Fruit fly (Drosophila melanogaster) whole organism, adult: ENCODE measurements around the gene CG10089.
A peak's percentile ranks its signal among the peaks of the same experiment; 100 is the strongest.

Source experiments
- CG11617 ChIP-seq: fragments of 200-800 bp; sonication (Bioruptor generic); optimal IDR thresholded peaks from 2 replicates; lab custom pipeline; 2017; ENCODE audit warnings: mild to moderate bottlenecking, missing biosample characterization, missing genetic modification reagents, missing genetic modification characterization
- CG12768 ChIP-seq: fragments of 200-800 bp; sonication (Bioruptor generic); optimal IDR thresholded peaks from 2 replicates; lab custom pipeline; 2017; ENCODE audit warnings: missing biosample characterization, missing genetic modification characterization, mild to moderate bottlenecking, moderate library complexity, missing genetic modification reagents
- CG14711 ChIP-seq: fragments of 200-800 bp; sonication (Bioruptor generic); optimal IDR thresholded peaks from 2 replicates; lab custom pipeline; 2018; ENCODE audit warnings: missing biosample characterization, mild to moderate bottlenecking, missing genetic modification characterization, moderate library complexity
- CG1620 ChIP-seq: fragments of 200-800 bp; sonication (Bioruptor generic); optimal IDR thresholded peaks from 2 replicates; lab custom pipeline; 2016; ENCODE audit warnings: missing biosample characterization, missing genetic modification characterization
- CG33017 ChIP-seq: fragments of 200-800 bp; sonication (Bioruptor generic); optimal IDR thresholded peaks from 2 replicates; lab custom pipeline; 2018; ENCODE audit warnings: missing biosample characterization, mild to moderate bottlenecking, missing genetic modification characterization, moderate library complexity
- CG5204 ChIP-seq: fragments of 200-800 bp; sonication (Bioruptor generic); optimal IDR thresholded peaks from 2 replicates; lab custom pipeline; 2016; ENCODE audit warnings: missing biosample characterization, missing genetic modification characterization
- CG7045 ChIP-seq: fragments of 200-800 bp; sonication (Bioruptor generic); optimal IDR thresholded peaks from 2 replicates; lab custom pipeline; 2017; ENCODE audit warnings: missing biosample characterization, mild to moderate bottlenecking, missing genetic modification characterization
- CG7101 ChIP-seq: fragments of 200-800 bp; sonication (Bioruptor generic); optimal IDR thresholded peaks from 2 replicates; lab custom pipeline; 2018; ENCODE audit warnings: missing biosample characterization, mild to moderate bottlenecking, missing genetic modification characterization, moderate library complexity
- Clk ChIP-seq: fragments of 200-800 bp; sonication (Bioruptor generic); optimal IDR thresholded peaks from 2 replicates; lab custom pipeline; 2017; ENCODE audit warnings: missing biosample characterization, missing genetic modification characterization
- Crg-1 ChIP-seq: fragments of 200-800 bp; sonication (Bioruptor generic); optimal IDR thresholded peaks from 2 replicates; lab custom pipeline; 2016; ENCODE audit warnings: missing biosample characterization, missing genetic modification characterization
- Hr96 ChIP-seq: fragments of 200-800 bp; sonication (Bioruptor generic); optimal IDR thresholded peaks from 2 replicates; lab custom pipeline; 2016; ENCODE audit warnings: missing biosample characterization, missing genetic modification characterization
- Mnt ChIP-seq: fragments of 200-800 bp; sonication (Bioruptor generic); optimal IDR thresholded peaks from 2 replicates; lab custom pipeline; 2016; ENCODE audit warnings: missing biosample characterization, mild to moderate bottlenecking, missing genetic modification characterization
- bab1 ChIP-seq: fragments of 200-800 bp; sonication (Bioruptor generic); optimal IDR thresholded peaks from 3 replicates; lab custom pipeline; 2019; ENCODE audit warnings: missing biosample characterization, mild to moderate bottlenecking, missing genetic modification characterization, moderate library complexity
- cic ChIP-seq: fragments of 200-800 bp; sonication (Bioruptor generic); optimal IDR thresholded peaks from 2 replicates; lab custom pipeline; 2017; ENCODE audit warnings: missing biosample characterization, mild to moderate bottlenecking, missing genetic modification characterization, moderate library complexity
- cnc ChIP-seq, 2 experiments: fragments of >200 bp; optimal IDR thresholded peaks; 2 replicates each; lab custom pipeline; 2017
- kay ChIP-seq: fragments of 200-800 bp; sonication (Bioruptor generic); peaks from one replicate; lab custom pipeline; 2016; ENCODE audit warnings: missing biosample characterization, missing genetic modification characterization, borderline replicate concordance
- ovo ChIP-seq: fragments of 200-800 bp; sonication (Bioruptor generic); optimal IDR thresholded peaks from 2 replicates; lab custom pipeline; 2016; ENCODE audit warnings: missing biosample characterization, missing genetic modification characterization
- pad ChIP-seq: fragments of 200-800 bp; sonication (Bioruptor generic); optimal IDR thresholded peaks from 3 replicates; lab custom pipeline; 2017; ENCODE audit warnings: missing biosample characterization, missing genetic modification characterization, mild to moderate bottlenecking, moderate library complexity, missing genetic modification reagents
- tj ChIP-seq: fragments of 200-800 bp; sonication (Bioruptor generic); optimal IDR thresholded peaks from 3 replicates; lab custom pipeline; 2017; ENCODE audit warnings: missing biosample characterization, mild to moderate bottlenecking, missing genetic modification characterization, moderate library complexity
- toe ChIP-seq: fragments of 200-800 bp; sonication (Bioruptor generic); optimal IDR thresholded peaks from 2 replicates; lab custom pipeline; 2016; ENCODE audit warnings: missing biosample characterization, missing genetic modification characterization

The CG10089 gene

DNA sequence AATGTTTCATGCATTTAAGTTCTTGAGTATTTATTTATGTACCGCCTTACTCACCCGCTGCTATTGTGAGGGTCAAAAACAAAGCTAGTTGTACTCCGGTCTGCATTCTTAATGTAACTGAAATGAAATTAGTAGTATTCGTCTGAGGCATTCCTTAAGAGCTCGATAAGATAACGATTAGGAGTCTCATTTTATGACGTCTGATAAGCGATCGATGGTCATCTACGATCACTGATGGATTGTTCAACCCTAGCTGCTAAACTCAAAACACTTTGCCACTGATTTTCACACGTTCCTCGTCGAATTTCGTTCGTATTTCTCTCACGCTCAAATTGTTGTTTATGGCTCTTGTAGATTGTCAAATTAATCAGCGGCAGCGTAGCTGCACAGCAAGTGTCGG is 17.5 kb downstream of the CG10089 start, which contains the start of gene CG10116:
Gene CG10116, minus strand, starts transcription at position 106 of the 400 bp plus-strand sequence.
- TF ChIP-seq cic (GFP tag; lab: Kevin White, UChicago) (peak; percentile 90), ovo (no peak)

DNA sequence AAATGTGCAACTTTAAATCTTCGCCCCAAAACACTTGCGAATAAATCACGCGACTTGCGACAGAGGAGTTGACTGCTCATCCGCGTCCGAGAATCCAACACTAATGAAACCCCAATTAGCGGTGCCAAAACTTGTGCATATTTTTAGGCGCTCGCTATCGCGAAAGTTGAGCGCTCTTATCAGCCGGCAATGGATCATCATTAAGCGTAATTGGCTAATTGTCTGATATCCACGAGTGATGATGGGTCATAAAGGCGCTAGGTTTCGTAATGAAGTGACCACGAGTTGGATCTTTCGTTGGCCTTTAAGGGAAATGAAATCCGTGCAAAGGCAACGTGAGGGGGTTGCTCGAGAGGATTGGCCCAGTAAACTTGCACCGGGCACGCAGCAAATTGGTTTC is 19.8 kb downstream of the CG10089 start:
- TF ChIP-seq CG7045 (GFP tag; lab: Kevin White, UChicago) (peak; percentile 5), CG33017 (tag; lab: Kevin White, UChicago) (peak; percentile 0), bab1 (GFP tag; lab: Kevin White, UChicago) (no peak)

DNA sequence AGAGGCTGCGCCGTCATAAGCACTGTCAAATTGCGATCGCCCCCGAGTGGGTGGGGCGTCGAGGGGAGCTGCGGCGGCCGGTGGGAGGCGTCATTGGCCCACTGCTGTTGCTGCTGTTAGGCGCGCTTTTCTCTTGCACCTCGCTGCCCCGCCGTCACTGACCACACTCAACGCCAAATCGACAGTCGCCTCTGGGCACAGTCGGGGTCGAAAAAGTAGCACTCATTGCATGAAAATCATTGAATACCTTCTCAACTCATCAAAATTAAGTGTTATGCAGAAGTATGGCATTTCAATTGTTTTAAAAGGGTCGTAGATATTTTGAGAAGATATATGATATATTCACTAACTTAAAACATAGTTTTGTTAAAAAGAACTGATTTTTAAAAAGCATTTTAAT is 22.3 kb downstream of the CG10089 start:
- TF ChIP-seq CG5204 (GFP tag; lab: Kevin White, UChicago): no peak
- TF ChIP-seq CG7101: no peak
- TF ChIP-seq CG1620 (GFP tag; lab: Kevin White, UChicago): no peak
- TF ChIP-seq pad (GFP tag; lab: Kevin White, UChicago): no peak
- TF ChIP-seq cnc (optimal IDR thresholded peaks at IDR 0.05; lab: Kevin White, UChicago): no peak

DNA sequence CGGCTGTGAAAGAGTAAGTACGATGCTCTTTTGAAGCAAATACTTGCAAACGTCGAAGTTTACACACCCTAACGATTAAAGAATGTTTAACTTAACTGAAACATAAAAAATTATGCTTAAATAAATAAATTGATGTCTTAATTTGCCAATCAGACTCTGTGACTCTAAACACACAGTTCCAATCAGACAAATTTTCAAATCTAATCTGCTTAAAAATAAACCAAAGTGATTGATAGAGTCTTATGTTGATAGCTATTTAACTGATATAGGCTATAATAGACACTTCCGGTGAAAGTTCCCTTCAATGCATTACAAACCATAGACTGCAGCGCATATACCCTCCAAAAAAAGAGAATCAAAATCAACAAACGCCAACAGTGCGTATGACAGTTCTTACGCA is 23.0 kb downstream of the CG10089 start:
- no peak for TF ChIP-seq tj
- TF ChIP-seq kay (GFP tag; lab: Kevin White, UChicago): no peak
- no peak for TF ChIP-seq Clk (GFP tag; lab: Kevin White, UChicago)
- TF ChIP-seq pad (GFP tag; lab: Kevin White, UChicago): no peak
- no peak for TF ChIP-seq CG11617 (GFP tag; lab: Kevin White, UChicago)
- no peak for TF ChIP-seq CG7101
- TF ChIP-seq ovo: no peak
- TF ChIP-seq bab1 (GFP tag; lab: Kevin White, UChicago): no peak
- TF ChIP-seq Mnt: no peak
- TF ChIP-seq Hr96 (GFP tag; lab: Kevin White, UChicago): no peak
- TF ChIP-seq CG12768 (GFP tag; lab: Kevin White, UChicago): no peak
- TF ChIP-seq CG5204 (GFP tag; lab: Kevin White, UChicago): no peak
- TF ChIP-seq CG1620 (GFP tag; lab: Kevin White, UChicago): no peak
- TF ChIP-seq CG14711 (tag; lab: Kevin White, UChicago): no peak
- TF ChIP-seq toe (GFP tag; lab: Kevin White, UChicago): no peak
- TF ChIP-seq Crg-1: no peak
- no peak for TF ChIP-seq CG7045 (GFP tag; lab: Kevin White, UChicago)
- no peak for TF ChIP-seq cnc (optimal IDR thresholded peaks at IDR 0.05; lab: Kevin White, UChicago)

DNA sequence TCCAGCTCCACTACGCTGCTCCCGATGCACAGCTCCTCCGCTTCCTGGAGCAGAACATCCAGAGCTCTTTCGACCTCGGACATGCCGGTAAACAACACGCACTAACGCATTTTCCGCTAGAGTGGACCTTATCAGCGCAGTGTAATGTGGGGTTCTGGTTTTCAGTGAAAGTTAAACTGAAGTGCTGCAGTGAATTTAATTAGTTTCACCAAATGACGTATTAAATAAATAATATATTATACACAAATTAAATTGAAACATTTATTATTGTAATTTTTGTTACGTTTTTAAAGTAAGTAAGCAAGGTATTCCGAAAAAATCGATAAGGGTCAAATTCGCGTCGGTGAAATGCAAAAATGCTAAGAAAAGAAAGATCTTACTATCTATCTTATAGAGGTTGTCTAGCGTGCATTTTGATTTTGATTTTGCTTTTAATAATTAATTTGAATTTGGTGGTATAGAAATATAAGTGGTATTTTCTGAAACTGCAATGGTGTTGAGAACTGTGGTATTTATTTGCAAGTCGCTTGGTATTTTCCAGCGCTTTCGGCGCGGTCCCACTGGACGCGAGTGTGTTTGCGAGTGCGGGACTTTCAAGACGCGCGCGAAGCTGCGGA is 24.3 kb downstream of the CG10089 start, which contains the start of the genes JMJD7 and CG10738:
Gene JMJD7, minus strand, starts transcription at position 107 of the 617 bp plus-strand sequence.
Gene CG10738, plus strand, starts transcription at position 594 of the 617 bp plus-strand sequence.
- TF ChIP-seq pad (GFP tag; lab: Kevin White, UChicago) (peak; percentile 8), CG5204 (GFP tag; lab: Kevin White, UChicago) (peak; percentile 20), ovo (no peak), CG11617 (GFP tag; lab: Kevin White, UChicago) (no peak), CG14711 (tag; lab: Kevin White, UChicago) (peak; percentile 62), kay (GFP tag; lab: Kevin White, UChicago) (no peak), tj (no peak), Mnt (no peak), toe (GFP tag; lab: Kevin White, UChicago) (no peak), cic (GFP tag; lab: Kevin White, UChicago) (no peak), Crg-1 (no peak), bab1 (GFP tag; lab: Kevin White, UChicago) (peak; percentile 78), CG7101 (peak; percentile 70), Clk (GFP tag; lab: Kevin White, UChicago) (peak; percentile 26), cnc (optimal IDR thresholded peaks at IDR 0.05; lab: Kevin White, UChicago) (no peak), CG12768 (GFP tag; lab: Kevin White, UChicago) (peak; percentile 71), CG7045 (GFP tag; lab: Kevin White, UChicago) (peak; percentile 76), CG1620 (GFP tag; lab: Kevin White, UChicago) (no peak), CG33017 (tag; lab: Kevin White, UChicago) (no peak), Hr96 (GFP tag; lab: Kevin White, UChicago) (no peak)

DNA sequence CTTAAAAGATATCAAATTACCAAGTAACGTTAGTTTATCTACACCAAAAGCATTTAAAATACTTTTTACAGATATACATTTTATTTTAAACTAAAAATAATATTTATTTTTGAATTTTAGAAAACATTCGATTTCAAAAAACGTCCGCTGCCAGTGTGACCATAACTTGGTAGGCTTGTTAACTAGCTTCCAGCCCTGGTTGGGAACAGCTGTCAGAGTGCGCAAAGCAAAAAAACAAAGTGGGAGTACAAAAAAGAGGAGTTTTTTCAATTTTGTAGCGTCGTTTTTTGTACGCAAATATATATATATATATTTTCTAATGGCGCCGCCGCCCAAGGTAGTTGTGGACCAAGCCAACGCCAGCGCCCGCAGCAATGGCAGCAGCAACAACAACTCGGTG is 32.2 kb downstream of the CG10089 start, which contains the start of gene cmb:
Gene cmb, plus strand, starts transcription at position 195 of the 400 bp plus-strand sequence.
- TF ChIP-seq Hr96 (GFP tag; lab: Kevin White, UChicago): no peak
- TF ChIP-seq kay (GFP tag; lab: Kevin White, UChicago): peak; percentile 71
- TF ChIP-seq CG11617 (GFP tag; lab: Kevin White, UChicago): peak; percentile 25
- TF ChIP-seq bab1 (GFP tag; lab: Kevin White, UChicago): peak; percentile 36
- TF ChIP-seq CG1620 (GFP tag; lab: Kevin White, UChicago): peak; percentile 26

DNA sequence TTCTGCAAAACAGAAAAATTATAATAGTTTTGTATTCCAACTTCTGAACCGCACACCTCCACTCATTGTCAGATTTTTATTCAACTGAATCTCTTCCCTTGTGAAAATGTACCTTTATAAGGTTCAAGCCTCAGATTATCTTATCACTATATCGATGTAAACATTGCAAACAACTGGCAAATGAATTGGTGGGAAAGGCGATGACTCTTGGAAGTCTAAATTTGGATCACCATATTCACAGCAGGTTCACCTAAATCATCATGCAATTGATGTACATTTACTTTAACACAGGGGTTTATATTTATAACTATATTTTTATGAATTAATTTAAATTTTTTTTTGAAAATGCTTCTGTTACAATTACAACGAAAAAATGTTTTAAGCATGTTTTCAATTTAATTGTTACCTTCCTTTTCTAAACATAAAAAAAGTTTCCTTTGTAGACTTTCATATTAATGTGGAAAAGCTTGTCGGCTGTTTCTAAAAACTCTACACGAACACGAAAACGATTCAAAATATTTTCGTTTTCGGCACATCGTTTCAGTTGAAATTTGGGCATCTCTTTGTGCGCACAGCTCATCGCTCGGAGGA is 34.1 kb downstream of the CG10089 start, which contains the start of the genes CG10140 and CG14109:
Gene CG10140, minus strand, starts transcription at position 101 of the 591 bp plus-strand sequence.
Gene CG14109, plus strand, starts transcription at position 541 of the 591 bp plus-strand sequence.
- TF ChIP-seq CG12768 (GFP tag; lab: Kevin White, UChicago): no peak
- no peak for TF ChIP-seq Hr96 (GFP tag; lab: Kevin White, UChicago)
- TF ChIP-seq CG1620 (GFP tag; lab: Kevin White, UChicago): no peak
- no peak for TF ChIP-seq toe (GFP tag; lab: Kevin White, UChicago)
- TF ChIP-seq bab1 (GFP tag; lab: Kevin White, UChicago): no peak
- TF ChIP-seq tj: no peak
- no peak for TF ChIP-seq CG5204 (GFP tag; lab: Kevin White, UChicago)
- no peak for TF ChIP-seq CG14711 (tag; lab: Kevin White, UChicago)
- no peak for TF ChIP-seq kay (GFP tag; lab: Kevin White, UChicago)
- TF ChIP-seq cic (GFP tag; lab: Kevin White, UChicago): no peak
- no peak for TF ChIP-seq Clk (GFP tag; lab: Kevin White, UChicago)
- TF ChIP-seq Mnt: no peak
- TF ChIP-seq Crg-1: no peak
- no peak for TF ChIP-seq CG7101
- TF ChIP-seq cnc (optimal IDR thresholded peaks at IDR 0.05; lab: Kevin White, UChicago): no peak
